Worm (Caenorhabditis elegans): Measurements from ENCODE around the gene ints-9.

Gene ints-9

ce11 chrV:7609698-7610420, 34.3 kb downstream of the ints-9 start, which contains the start of the genes folt-3 and clec-214:
Gene folt-3 (minus strand): TSS chrV:7609748.
Gene clec-214 (plus strand): TSS chrV:7610370.
- TF ChIP-seq ceh-28 (tag; optimal IDR thresholded peaks at IDR 0.05) (no peak), nhr-28 (tag; optimal IDR thresholded peaks at IDR 0.05) (peak; percentile 80), jun-1 (tag; optimal IDR thresholded peaks at IDR 0.05) (no peak), lim-7 (GFP tag; IDR thresholded peaks at IDR 0.05) (no peak)

- TF ChIP-seq nhr-41 (GFP tag; IDR thresholded peaks at IDR 0.05) (no peak), php-3 (GFP tag; IDR thresholded peaks at IDR 0.05) (no peak), F26F4.8 (GFP tag; conservative IDR thresholded peaks at IDR 0.05) (no peak), rbr-2 (tag; optimal IDR thresholded peaks at IDR 0.05) (no peak), T20F7.1 (GFP tag; optimal IDR thresholded peaks at IDR 0.05) (no peak), snpc-4 (tag; optimal IDR thresholded peaks at IDR 0.05) (no peak), nhr-42 (GFP tag; IDR thresholded peaks at IDR 0.05) (no peak), unc-62 (GFP tag; optimal IDR thresholded peaks at IDR 0.05 in 1 of 2) (no peak), unc-62 (tag; optimal IDR thresholded peaks at IDR 0.05) (no peak)
These were observed 36.4 kb downstream of the ints-9 start, which contains the start of gene clec-215 for ce11 chrV:7612044-7612443. Gene clec-215 (plus strand): TSS chrV:7612344.

ce11 chrV:7618114-7618513, 42.5 kb downstream of the ints-9 start, which contains the start of gene C50E3.15:
Gene C50E3.15 (plus strand): TSS chrV:7618414.
- no peak for TF ChIP-seq attf-4 (tag; optimal IDR thresholded peaks at IDR 0.05)
- peak in 1 of 2 experiments; percentile 78 for TF ChIP-seq unc-62 (GFP tag; optimal IDR thresholded peaks at IDR 0.05 in 1 of 2)
- no peak for TF ChIP-seq unc-62 (tag; optimal IDR thresholded peaks at IDR 0.05)
- TF ChIP-seq unc-130 (GFP tag; optimal IDR thresholded peaks at IDR 0.05), result no peak
- TF ChIP-seq ZK546.5 (tag; optimal IDR thresholded peaks at IDR 0.05), result no peak
- TF ChIP-seq nhr-237 (tag; optimal IDR thresholded peaks at IDR 0.05), result no peak

- no peak for TF ChIP-seq lin-39 (tag; optimal IDR thresholded peaks at IDR 0.05)
- TF ChIP-seq attf-4 (tag; optimal IDR thresholded peaks at IDR 0.05), result no peak
- TF ChIP-seq lsy-2 (tag; optimal IDR thresholded peaks at IDR 0.05), result no peak
- no peak for TF ChIP-seq zag-1 (tag; optimal IDR thresholded peaks at IDR 0.05)
- TF ChIP-seq fos-1 (tag; optimal IDR thresholded peaks at IDR 0.05), result no peak
- no peak for TF ChIP-seq vab-7 (GFP tag; IDR thresholded peaks at IDR 0.05)
- no peak for TF ChIP-seq ceh-20 (GFP tag; IDR thresholded peaks at IDR 0.05)
- TF ChIP-seq zip-2 (tag; optimal IDR thresholded peaks at IDR 0.05), result no peak
- no peak for TF ChIP-seq ceh-32 (tag; optimal IDR thresholded peaks at IDR 0.05; ENCODE audit: poor library complexity)
- TF ChIP-seq duxl-1 (tag; optimal IDR thresholded peaks at IDR 0.05; ENCODE audit: poor library complexity), result no peak
These were observed 46.4 kb downstream of the ints-9 start, which contains the start of gene C50E3.12 for ce11 chrV:7622011-7622465. Gene C50E3.12 (minus strand): TSS chrV:7622061.

- TF ChIP-seq tag-97 (GFP tag; IDR thresholded peaks at IDR 0.05) (no peak), D1046.2 (GFP tag; IDR thresholded peaks at IDR 0.05) (no peak), ceh-32 (tag; optimal IDR thresholded peaks at IDR 0.05; ENCODE audit: poor library complexity) (no peak), zip-11 (GFP tag; IDR thresholded peaks at IDR 0.05) (no peak), nhr-11 (tag; optimal IDR thresholded peaks at IDR 0.05) (no peak), ceh-20 (GFP tag; IDR thresholded peaks at IDR 0.05) (no peak), fkh-10 (GFP tag; optimal IDR thresholded peaks at IDR 0.05) (no peak), ZK337.2 (GFP tag; IDR thresholded peaks at IDR 0.05) (no peak)
These were observed 48.5 kb downstream of the ints-9 start, which contains the start of gene C50E3.13 for ce11 chrV:7624152-7624551. Gene C50E3.13 (minus strand): TSS chrV:7624252.

Measured in whole organism, L4 larva.